Fruit fly (Drosophila melanogaster) whole organism, prepupa: ENCODE data around the gene ppan.

Source experiments
- CG10631 ChIP-seq: fragments of 200-800 bp; sonication (Bioruptor generic); optimal IDR thresholded peaks from 2 replicates; lab custom pipeline; 2016; ENCODE audit warnings: missing biosample characterization, missing genetic modification characterization
- CG10669 ChIP-seq: fragments of 200-800 bp; sonication (Bioruptor generic); optimal IDR thresholded peaks from 3 replicates; lab custom pipeline; 2018; ENCODE audit warnings: missing biosample characterization, mild to moderate bottlenecking, missing genetic modification characterization, moderate library complexity
- CG11762 ChIP-seq: fragments of 200-800 bp; sonication (Bioruptor generic); optimal IDR thresholded peaks from 3 replicates; lab custom pipeline; 2016; ENCODE audit warnings: missing biosample characterization, missing genetic modification characterization; ENCODE audit not compliant: insufficient read depth
- CG11902 ChIP-seq: fragments of 200-800 bp; sonication (Bioruptor generic); optimal IDR thresholded peaks from 3 replicates; lab custom pipeline; 2016; ENCODE audit warnings: missing biosample characterization, missing genetic modification characterization
- CG15336 ChIP-seq: fragments of 200-800 bp; sonication (Bioruptor generic); IDR thresholded peaks from 2 replicates; pipeline ENCODE4 v1.3.6; 2022; ENCODE audit warnings: missing biosample characterization, missing genetic modification characterization
- CG16779 ChIP-seq: fragments of 200-800 bp; sonication (Bioruptor generic); optimal IDR thresholded peaks from 3 replicates; lab custom pipeline; 2017; ENCODE audit warnings: missing biosample characterization, mild to moderate bottlenecking, missing genetic modification characterization
- CG3032 ChIP-seq: fragments of 200-800 bp; optimal IDR thresholded peaks from 2 replicates; lab custom pipeline; 2019; ENCODE audit warnings: missing biosample characterization, mild to moderate bottlenecking, missing genetic modification characterization, moderate library complexity
- CG31627 ChIP-seq: fragments of 200-800 bp; sonication (Bioruptor generic); optimal IDR thresholded peaks from 3 replicates; lab custom pipeline; 2016; ENCODE audit warnings: missing biosample characterization, missing genetic modification characterization
- CG32006 ChIP-seq: fragments of 200-800 bp; sonication (Bioruptor generic); optimal IDR thresholded peaks from 3 replicates; lab custom pipeline; 2017; ENCODE audit warnings: missing biosample characterization, mild to moderate bottlenecking, missing genetic modification characterization
- CG34406 ChIP-seq: fragments of 200-800 bp; sonication (Bioruptor generic); optimal IDR thresholded peaks from 3 replicates; lab custom pipeline; 2016; ENCODE audit warnings: missing biosample characterization, missing genetic modification characterization
- CG3919 ChIP-seq: fragments of 200-800 bp; sonication (Bioruptor generic); optimal IDR thresholded peaks from 3 replicates; lab custom pipeline; 2016; ENCODE audit warnings: missing biosample characterization, missing genetic modification characterization
- CG6163 ChIP-seq: fragments of 200-800 bp; sonication (Bioruptor generic); IDR thresholded peaks from 3 replicates; pipeline ENCODE4 v1.3.6; 2022; ENCODE audit warnings: missing biosample characterization, missing genetic modification characterization
- CG6276 ChIP-seq: fragments of 200-800 bp; sonication (Bioruptor generic); optimal IDR thresholded peaks from 2 replicates; lab custom pipeline; 2017; ENCODE audit warnings: missing biosample characterization, mild to moderate bottlenecking, missing genetic modification characterization
- CG6808 ChIP-seq: fragments of 200-800 bp; sonication (Bioruptor generic); optimal IDR thresholded peaks from 3 replicates; lab custom pipeline; 2017; ENCODE audit warnings: missing biosample characterization, missing genetic modification characterization, mild to moderate bottlenecking, moderate library complexity, missing genetic modification reagents
- CG6854 ChIP-seq: fragments of 200-800 bp; sonication (Bioruptor generic); optimal IDR thresholded peaks from 2 replicates; lab custom pipeline; 2017; ENCODE audit warnings: missing biosample characterization, mild to moderate bottlenecking, missing genetic modification characterization
- CG8632 ChIP-seq: fragments of 200-800 bp; sonication (Bioruptor generic); optimal IDR thresholded peaks from 3 replicates; lab custom pipeline; 2016; ENCODE audit warnings: missing biosample characterization, missing genetic modification characterization
- CG9139 ChIP-seq: fragments of 200-800 bp; sonication (Bioruptor generic); optimal IDR thresholded peaks from 3 replicates; lab custom pipeline; 2017; ENCODE audit warnings: missing biosample characterization, mild to moderate bottlenecking, missing genetic modification characterization
- Eip93F ChIP-seq: fragments of 200-800 bp; sonication (Bioruptor generic); optimal IDR thresholded peaks from 2 replicates; lab custom pipeline; 2016; ENCODE audit warnings: missing biosample characterization, mild to moderate bottlenecking, missing genetic modification characterization
- Ets21C ChIP-seq: fragments of 200-800 bp; sonication (Bioruptor generic); optimal IDR thresholded peaks from 3 replicates; lab custom pipeline; 2016; ENCODE audit warnings: missing biosample characterization, missing genetic modification characterization
- Ets96B ChIP-seq: fragments of 200-800 bp; optimal IDR thresholded peaks from 2 replicates; lab custom pipeline; 2019; ENCODE audit warnings: missing biosample characterization, mild to moderate bottlenecking, missing genetic modification characterization, moderate library complexity
- Gug ChIP-seq: fragments of 200-800 bp; sonication (Bioruptor generic); IDR thresholded peaks from 2 replicates; pipeline ENCODE4 v1.3.6; 2022; ENCODE audit warnings: missing biosample characterization, missing genetic modification characterization
- Hr38 ChIP-seq: sonication (Bioruptor generic); optimal IDR thresholded peaks from 2 replicates; lab custom pipeline; 2016; ENCODE audit warnings: missing biosample characterization, missing genetic modification characterization
- Hr39 ChIP-seq: fragments of 200-800 bp; sonication (Bioruptor generic); optimal IDR thresholded peaks from 2 replicates; lab custom pipeline; 2016; ENCODE audit warnings: missing biosample characterization, missing genetic modification characterization
- Hr4 ChIP-seq: fragments of 200-800 bp; sonication (Bioruptor generic); optimal IDR thresholded peaks from 3 replicates; lab custom pipeline; 2016; ENCODE audit warnings: missing biosample characterization, missing genetic modification characterization
- OdsH ChIP-seq: fragments of 200-800 bp; sonication (Bioruptor generic); optimal IDR thresholded peaks from 3 replicates; lab custom pipeline; 2016; ENCODE audit warnings: missing biosample characterization, missing genetic modification characterization
- Smox ChIP-seq: fragments of 200-800 bp; sonication (Bioruptor generic); optimal IDR thresholded peaks from 3 replicates; lab custom pipeline; 2016; ENCODE audit warnings: missing biosample characterization, missing genetic modification characterization
- Sox102F ChIP-seq: fragments of 200-800 bp; sonication (Bioruptor generic); optimal IDR thresholded peaks from 2 replicates; lab custom pipeline; 2016; ENCODE audit warnings: missing biosample characterization, mild to moderate bottlenecking, missing genetic modification characterization
- Sox14 ChIP-seq: fragments of 200-800 bp; sonication (Bioruptor generic); optimal IDR thresholded peaks from 3 replicates; lab custom pipeline; 2016; ENCODE audit warnings: missing biosample characterization, missing genetic modification characterization
- Sox15 ChIP-seq: fragments of 200-800 bp; sonication (Bioruptor generic); optimal IDR thresholded peaks from 3 replicates; lab custom pipeline; 2016; ENCODE audit warnings: missing biosample characterization, missing genetic modification characterization
- acj6 ChIP-seq: fragments of 200-800 bp; sonication (Bioruptor generic); optimal IDR thresholded peaks from 3 replicates; lab custom pipeline; 2016; ENCODE audit warnings: missing biosample characterization, missing genetic modification characterization
- cyc ChIP-seq: fragments of 200-800 bp; sonication (Bioruptor generic); optimal IDR thresholded peaks from 3 replicates; lab custom pipeline; 2016; ENCODE audit warnings: missing biosample characterization, missing genetic modification characterization
- dac ChIP-seq: fragments of 200-800 bp; sonication (Bioruptor generic); optimal IDR thresholded peaks from 2 replicates; lab custom pipeline; 2017; ENCODE audit warnings: missing biosample characterization, mild to moderate bottlenecking, missing genetic modification characterization
- dsx ChIP-seq: fragments of 200-800 bp; optimal IDR thresholded peaks from 3 replicates; lab custom pipeline; 2019; ENCODE audit warnings: missing biosample characterization, mild to moderate bottlenecking, missing genetic modification characterization, moderate library complexity; ENCODE audit not compliant: poor library complexity, severe bottlenecking
- eg ChIP-seq: fragments of 200-800 bp; sonication (Bioruptor generic); IDR thresholded peaks from 3 replicates; pipeline ENCODE4 v1.3.6; 2022; ENCODE audit warnings: missing biosample characterization, missing genetic modification characterization
- esn ChIP-seq: fragments of 200-800 bp; sonication (Bioruptor generic); optimal IDR thresholded peaks from 2 replicates; lab custom pipeline; 2016; ENCODE audit warnings: missing biosample characterization, mild to moderate bottlenecking, missing genetic modification characterization, moderate library complexity
- fd59A ChIP-seq: fragments of 200-800 bp; sonication (Bioruptor generic); optimal IDR thresholded peaks from 2 replicates; lab custom pipeline; 2017; ENCODE audit warnings: missing biosample characterization, mild to moderate bottlenecking, missing genetic modification characterization, missing genetic modification reagents
- fd85E ChIP-seq: fragments of 200-800 bp; sonication (Bioruptor generic); optimal IDR thresholded peaks from 3 replicates; lab custom pipeline; 2016; ENCODE audit warnings: missing biosample characterization, missing genetic modification characterization
- fkh ChIP-seq: fragments of 200-800 bp; sonication (Bioruptor generic); optimal IDR thresholded peaks from 3 replicates; lab custom pipeline; 2017; ENCODE audit warnings: missing biosample characterization, mild to moderate bottlenecking, missing genetic modification characterization, moderate library complexity
- lz ChIP-seq: fragments of 200-800 bp; sonication (Bioruptor generic); optimal IDR thresholded peaks from 3 replicates; lab custom pipeline; 2016; ENCODE audit warnings: missing biosample characterization, missing genetic modification characterization
- net ChIP-seq: fragments of 200-800 bp; sonication (Bioruptor generic); optimal IDR thresholded peaks from 3 replicates; lab custom pipeline; 2016; ENCODE audit warnings: missing biosample characterization, missing genetic modification characterization
- pdm3 ChIP-seq: fragments of 200-800 bp; sonication (Bioruptor generic); optimal IDR thresholded peaks from 3 replicates; lab custom pipeline; 2016; ENCODE audit warnings: missing biosample characterization, missing genetic modification characterization
- spab ChIP-seq: fragments of 200-800 bp; sonication (Bioruptor generic); optimal IDR thresholded peaks from 2 replicates; lab custom pipeline; 2017; ENCODE audit warnings: missing biosample characterization, mild to moderate bottlenecking, missing genetic modification characterization, missing genetic modification reagents
- ss ChIP-seq, 2 experiments: fragments of 200-800 bp; sonication (Bioruptor generic); optimal IDR thresholded peaks; 2 replicates in 1 of 2; 3 replicates in 1 of 2; lab custom pipeline; 2017 to 2018; ENCODE audit warnings: mild to moderate bottlenecking in 2 of 2, missing biosample characterization in 2 of 2, missing genetic modification characterization in 2 of 2, moderate library complexity in 1 of 2
- svp ChIP-seq: fragments of 200-800 bp; sonication (Bioruptor generic); peaks from one replicate; lab custom pipeline; 2016; ENCODE audit warnings: missing biosample characterization, missing genetic modification characterization
- vri ChIP-seq: fragments of 200-800 bp; sonication (Bioruptor generic); optimal IDR thresholded peaks from 3 replicates; lab custom pipeline; 2016; ENCODE audit warnings: missing biosample characterization, mild to moderate bottlenecking, missing genetic modification characterization

ppan gene

DNA sequence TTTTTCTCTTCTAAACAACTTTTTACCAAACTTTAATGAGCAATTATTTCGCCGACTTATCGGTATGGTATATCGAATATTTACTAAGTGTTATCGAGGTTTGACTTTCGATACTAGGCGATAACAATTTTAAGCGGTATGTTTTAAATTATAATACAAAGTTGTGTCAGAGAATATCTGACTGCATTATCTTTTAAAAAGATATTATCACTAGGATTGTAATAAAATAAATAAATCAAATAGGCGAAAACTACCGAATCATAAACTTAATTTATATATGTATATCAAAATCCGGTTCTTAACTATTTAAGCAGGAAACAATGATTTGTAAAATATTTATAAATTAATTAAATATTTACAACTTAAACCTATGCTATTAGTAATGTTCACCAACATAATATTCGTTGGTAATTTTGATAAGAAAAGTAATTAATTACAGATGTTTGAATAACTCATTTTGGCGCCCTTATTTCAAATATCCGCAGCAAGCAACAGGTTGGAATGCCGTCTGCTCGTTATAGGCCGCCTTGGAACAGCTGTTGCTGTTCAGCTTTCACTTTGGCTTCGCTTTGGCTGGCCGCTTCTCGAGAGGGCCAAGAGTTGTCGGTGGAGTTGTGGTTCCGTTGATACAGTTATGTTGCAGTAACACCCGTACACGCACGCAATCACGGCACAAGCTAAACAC is 8.0 kb upstream of the ppan start, which contains the start of the genes Sec15 and rtet (continued):
- no peak for TF ChIP-seq CG9139 (GFP tag; lab: Kevin White, UChicago)
- TF ChIP-seq cyc: peak; percentile 41
- no peak for TF ChIP-seq pdm3 (GFP tag; lab: Kevin White, UChicago)
- TF ChIP-seq dsx (GFP tag; lab: Kevin White, UChicago): peak; percentile 72
- TF ChIP-seq eg: no peak
- no peak for TF ChIP-seq spab
- peak; percentile 45 for TF ChIP-seq CG3032
- TF ChIP-seq lz: peak; percentile 41
- peak; percentile 47 for TF ChIP-seq CG31627 (GFP tag; lab: Kevin White, UChicago)
- no peak for TF ChIP-seq CG16779 (tag; lab: Kevin White, UChicago)
- TF ChIP-seq CG6808: no peak
- TF ChIP-seq Smox (GFP tag; lab: Kevin White, UChicago): no peak
- no peak for TF ChIP-seq Hr38 (GFP tag; lab: Kevin White, UChicago)
- TF ChIP-seq Eip93F (GFP tag; lab: Kevin White, UChicago): peak; percentile 35
- TF ChIP-seq CG34406 (GFP tag; lab: Kevin White, UChicago): no peak
- TF ChIP-seq CG6854 (GFP tag; lab: Kevin White, UChicago): no peak
- TF ChIP-seq CG11902: no peak
- no peak for TF ChIP-seq CG8632 (GFP tag; lab: Kevin White, UChicago)
- TF ChIP-seq Hr4 (GFP tag; lab: Kevin White, UChicago): no peak
- TF ChIP-seq Sox15 (GFP tag; lab: Kevin White, UChicago): no peak

- TF ChIP-seq fd59A (GFP tag; lab: Kevin White, UChicago): no peak
- no peak for TF ChIP-seq dsx (GFP tag; lab: Kevin White, UChicago)
- TF ChIP-seq CG11902: no peak
- TF ChIP-seq CG8632 (GFP tag; lab: Kevin White, UChicago): no peak
Measured at dm6 chr3R:21109712-21110111, 6.3 kb upstream of the ppan start.

DNA sequence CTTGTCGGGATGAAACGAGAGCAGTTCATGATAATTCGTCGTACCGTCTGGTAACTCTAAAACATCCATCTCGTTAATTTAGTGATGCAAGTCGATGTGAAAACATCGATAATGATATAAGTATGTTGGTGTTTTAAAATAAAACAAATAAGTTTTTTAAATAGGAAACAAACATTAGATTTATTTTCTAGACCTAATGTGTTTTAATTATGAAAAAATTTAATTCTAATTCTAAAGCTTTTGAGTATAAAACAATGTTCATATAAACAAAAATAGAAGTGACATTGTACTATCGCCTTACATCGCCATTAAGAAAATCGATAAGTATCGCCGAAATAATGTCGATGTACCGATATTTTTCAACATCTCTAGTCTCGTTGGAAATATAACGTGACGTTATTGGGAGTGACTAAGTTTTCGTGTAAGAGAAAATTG is 5.0 kb upstream of the ppan start, which contains the start of gene Rab11:
Gene Rab11, plus strand, starts transcription at position 363 of the 435 bp plus-strand sequence.
- TF ChIP-seq CG34406 (GFP tag; lab: Kevin White, UChicago): no peak
- no peak; the same call in 2 of the 3 replicates for TF ChIP-seq CG6163 (GFP tag; lab: Robert Waterston, UW)
- no peak for TF ChIP-seq Hr38 (GFP tag; lab: Kevin White, UChicago)
- peak; percentile 48 for TF ChIP-seq CG3919 (GFP tag; lab: Kevin White, UChicago)
- no peak for TF ChIP-seq CG6276 (GFP tag; lab: Kevin White, UChicago)
- TF ChIP-seq cyc: peak; percentile 15
- TF ChIP-seq dsx (GFP tag; lab: Kevin White, UChicago): no peak
- TF ChIP-seq CG16779 (tag; lab: Kevin White, UChicago): no peak
- TF ChIP-seq dac (GFP tag; lab: Kevin White, UChicago): no peak
- peak; percentile 48 for TF ChIP-seq acj6 (GFP tag; lab: Kevin White, UChicago)
- TF ChIP-seq fd85E (GFP tag; lab: Kevin White, UChicago): no peak
- no peak for TF ChIP-seq Gug (GFP tag; lab: Robert Waterston, UW)
- peak; percentile 57 for TF ChIP-seq Hr4 (GFP tag; lab: Kevin White, UChicago)
- peak; percentile 52 for TF ChIP-seq svp (GFP tag; lab: Kevin White, UChicago)
- peak; percentile 47 for TF ChIP-seq Hr39 (GFP tag; lab: Kevin White, UChicago)
- no peak for TF ChIP-seq CG15336 (GFP tag; lab: Robert Waterston, UW)
- peak; percentile 1 for TF ChIP-seq CG11762 (GFP tag; lab: Kevin White, UChicago)
- no peak for TF ChIP-seq CG11902
- no peak for TF ChIP-seq spab
- peak; percentile 17 for TF ChIP-seq Sox15 (GFP tag; lab: Kevin White, UChicago)
- no peak for TF ChIP-seq vri (GFP tag; lab: Kevin White, UChicago)
- TF ChIP-seq CG10669: no peak
- TF ChIP-seq Sox14 (GFP tag; lab: Kevin White, UChicago): peak; percentile 39
- peak; percentile 64 for TF ChIP-seq esn (GFP tag; lab: Kevin White, UChicago)
- TF ChIP-seq CG10631 (GFP tag; lab: Kevin White, UChicago): peak; percentile 53
- TF ChIP-seq ss (GFP tag; optimal IDR thresholded peaks at IDR 0.05; lab: Kevin White, UChicago): no peak
- peak; percentile 52 for TF ChIP-seq OdsH (GFP tag; lab: Kevin White, UChicago)
- TF ChIP-seq Ets21C (GFP tag; lab: Kevin White, UChicago): no peak
- TF ChIP-seq CG3032: peak; percentile 41
- peak; percentile 8 for TF ChIP-seq Sox102F (GFP tag; lab: Kevin White, UChicago)
- TF ChIP-seq net (GFP tag; lab: Kevin White, UChicago): no peak
- TF ChIP-seq CG6854 (GFP tag; lab: Kevin White, UChicago): no peak
- TF ChIP-seq Ets96B (tag; lab: Kevin White, UChicago): no peak
- no peak for TF ChIP-seq Eip93F (GFP tag; lab: Kevin White, UChicago)
- TF ChIP-seq fkh (GFP tag; lab: Kevin White, UChicago): peak; percentile 11
- peak; percentile 27 for TF ChIP-seq CG32006 (GFP tag; lab: Kevin White, UChicago)
